Worm (Caenorhabditis elegans) whole organism, L1 larva: ENCODE results near the gene tac-1.

Experiments used
- C04F5.9 ChIP-seq: sonication (generic microtip); optimal IDR thresholded peaks from 2 replicates; lab custom pipeline; 2016; ENCODE audit warnings: missing genetic modification characterization, missing compliant biosample characterization
- blmp-1 ChIP-seq: fragments of 150-350 bp; optimal IDR thresholded peaks from 2 replicates; lab custom pipeline; 2014; ENCODE audit warnings: missing biosample characterization, missing genetic modification characterization
- fos-1 ChIP-seq: fragments of 150-350 bp; optimal IDR thresholded peaks from 2 replicates; lab custom pipeline; 2014; ENCODE audit warnings: missing biosample characterization, missing genetic modification characterization
- hlh-4 ChIP-seq: sonication (generic microtip); optimal IDR thresholded peaks from 2 replicates; lab custom pipeline; 2016; ENCODE audit warnings: mild to moderate bottlenecking, missing genetic modification characterization, missing compliant biosample characterization
- irx-1 ChIP-seq: sonication (generic microtip); optimal IDR thresholded peaks from 2 replicates; lab custom pipeline; 2016; ENCODE audit warnings: missing genetic modification characterization, missing compliant biosample characterization
- lin-13 ChIP-seq: fragments of 150-350 bp; optimal IDR thresholded peaks from 2 replicates; lab custom pipeline; 2014; ENCODE audit warnings: missing biosample characterization, missing genetic modification reagents, missing genetic modification characterization
- nhr-19 ChIP-seq: fragments of 200-800 bp; sonication (Bioruptor generic); conservative IDR thresholded peaks from 2 replicates; pipeline ENCODE4 v1.3.6; 2022; ENCODE audit warnings: missing genetic modification characterization, missing compliant biosample characterization
- nhr-85 ChIP-seq: sonication (generic microtip); peaks from one replicate; lab custom pipeline; 2016; ENCODE audit warnings: missing genetic modification characterization, inconsistent platforms, missing compliant biosample characterization
- snpc-4 ChIP-seq: fragments of 150-350 bp; optimal IDR thresholded peaks from 2 replicates; lab custom pipeline; 2014; ENCODE audit warnings: missing biosample characterization, missing genetic modification characterization
- snu-23 ChIP-seq: sonication (generic microtip); optimal IDR thresholded peaks from 2 replicates; lab custom pipeline; 2016; ENCODE audit warnings: missing genetic modification characterization, missing compliant biosample characterization
- tbx-2 ChIP-seq: sonication (generic microtip); optimal IDR thresholded peaks from 2 replicates; lab custom pipeline; 2016; ENCODE audit warnings: missing genetic modification characterization, missing compliant biosample characterization
- zip-4 ChIP-seq: fragments of 200-800 bp; sonication (Bioruptor generic); optimal IDR thresholded peaks from 2 replicates; lab custom pipeline; 2018; ENCODE audit warnings: mild to moderate bottlenecking, missing genetic modification characterization, moderate library complexity, missing compliant biosample characterization

The tac-1 gene

DNA sequence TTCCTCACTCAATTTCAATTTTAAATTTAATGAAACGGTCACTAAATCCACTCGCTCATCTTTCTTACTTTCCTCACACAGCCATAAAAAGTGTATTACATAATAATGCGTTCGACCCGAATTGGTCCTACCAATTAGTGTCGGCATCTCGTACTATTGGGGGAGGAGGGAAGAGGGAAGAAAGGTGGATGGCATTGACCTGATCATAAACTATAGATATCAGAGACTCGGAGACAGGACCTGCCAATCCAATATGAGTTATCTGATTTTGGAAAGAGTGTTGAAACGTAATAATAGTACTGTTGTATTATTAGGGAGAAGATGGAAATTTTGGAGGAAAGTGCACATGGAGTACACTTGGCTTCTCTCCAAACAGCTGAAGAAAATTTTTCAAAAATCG is 47.7 kb downstream of the tac-1 start:
- TF ChIP-seq blmp-1 (tag; lab: Kevin White, UChicago) (peak; percentile 6), fos-1 (tag; lab: Kevin White, UChicago) (no peak)

ce11 chrII:14705215-14705614 is 48.5 kb downstream of the tac-1 start, which contains the start of gene C09F9.2:
Gene C09F9.2 (plus strand): TSS chrII:14705515.
- TF ChIP-seq hlh-4, result no peak
- no peak for TF ChIP-seq irx-1 (tag; lab: Kevin White, UChicago)
- no peak for TF ChIP-seq lin-13 (GFP tag; lab: Kevin White, UChicago)
- no peak for TF ChIP-seq snu-23 (GFP tag; lab: Kevin White, UChicago)
- no peak for TF ChIP-seq zip-4

DNA sequence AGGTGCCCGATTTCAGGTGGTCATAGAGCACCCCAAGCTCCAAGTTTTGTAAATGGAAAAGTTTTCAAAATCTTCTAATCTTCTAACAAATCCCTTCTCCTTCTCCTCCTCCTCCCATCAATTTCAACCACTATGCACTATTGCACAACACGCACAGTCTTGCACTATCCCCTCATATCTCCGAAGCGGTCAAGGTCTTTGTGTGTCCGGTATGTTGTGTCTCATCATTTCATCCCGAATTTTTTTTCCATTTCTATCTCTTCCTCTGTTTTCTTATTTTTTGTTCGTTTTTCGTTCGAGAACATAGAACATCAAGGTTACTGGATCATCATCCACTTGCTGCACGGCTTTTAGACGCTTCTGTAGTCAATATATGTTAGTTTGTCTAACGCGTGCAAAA is 49.5 kb downstream of the tac-1 start:
- no peak for TF ChIP-seq snpc-4 (tag; lab: Kevin White, UChicago)
- peak; percentile 59 for TF ChIP-seq blmp-1 (tag; lab: Kevin White, UChicago)
- TF ChIP-seq, all 84 proteins: peak for 1

ce11 chrII:14703232-14703926 is 50.3 kb downstream of the tac-1 start:
- TF ChIP-seq nhr-85 (tag; lab: Kevin White, UChicago), result peak; percentile 60
- no peak for TF ChIP-seq C04F5.9 (tag; lab: Kevin White, UChicago)
- TF ChIP-seq tbx-2, result no peak
- no peak for TF ChIP-seq nhr-19 (GFP tag; lab: Robert Waterston, UW)
- TF ChIP-seq blmp-1 (tag; lab: Kevin White, UChicago), result peak; percentile 90
